Fruit fly (Drosophila melanogaster): Measurements from ENCODE around the gene tow.

- TF ChIP-seq psq (optimal IDR thresholded peaks at IDR 0.05) (no peak), Sin3A (optimal IDR thresholded peaks at IDR 0.05) (no peak), h (optimal IDR thresholded peaks at IDR 0.05) (no peak), ttk (optimal IDR thresholded peaks at IDR 0.05) (no peak)
These were observed 33.2 kb downstream of the tow start for dm6 chr3L:6975875-6976274.

Data from Kc167 (cell line).